Fruit fly (Drosophila melanogaster) whole organism, adult: ENCODE measurements around the gene CG4768.

Experiments
- CG33017 ChIP-seq: fragments of 200-800 bp; sonication (Bioruptor generic); optimal IDR thresholded peaks from 2 replicates; lab custom pipeline; 2018; ENCODE audit warnings: missing biosample characterization, mild to moderate bottlenecking, missing genetic modification characterization, moderate library complexity
- CG5204 ChIP-seq: fragments of 200-800 bp; sonication (Bioruptor generic); optimal IDR thresholded peaks from 2 replicates; lab custom pipeline; 2016; ENCODE audit warnings: missing biosample characterization, missing genetic modification characterization
- CG7101 ChIP-seq: fragments of 200-800 bp; sonication (Bioruptor generic); optimal IDR thresholded peaks from 2 replicates; lab custom pipeline; 2018; ENCODE audit warnings: missing biosample characterization, mild to moderate bottlenecking, missing genetic modification characterization, moderate library complexity
- Clk ChIP-seq: fragments of 200-800 bp; sonication (Bioruptor generic); optimal IDR thresholded peaks from 2 replicates; lab custom pipeline; 2017; ENCODE audit warnings: missing biosample characterization, missing genetic modification characterization
- Hr96 ChIP-seq: fragments of 200-800 bp; sonication (Bioruptor generic); optimal IDR thresholded peaks from 2 replicates; lab custom pipeline; 2016; ENCODE audit warnings: missing biosample characterization, missing genetic modification characterization
- cic ChIP-seq: fragments of 200-800 bp; sonication (Bioruptor generic); optimal IDR thresholded peaks from 2 replicates; lab custom pipeline; 2017; ENCODE audit warnings: missing biosample characterization, mild to moderate bottlenecking, missing genetic modification characterization, moderate library complexity
- kay ChIP-seq: fragments of 200-800 bp; sonication (Bioruptor generic); peaks from one replicate; lab custom pipeline; 2016; ENCODE audit warnings: missing biosample characterization, missing genetic modification characterization, borderline replicate concordance
- pad ChIP-seq: fragments of 200-800 bp; sonication (Bioruptor generic); optimal IDR thresholded peaks from 3 replicates; lab custom pipeline; 2017; ENCODE audit warnings: missing biosample characterization, missing genetic modification characterization, mild to moderate bottlenecking, moderate library complexity, missing genetic modification reagents
- tj ChIP-seq: fragments of 200-800 bp; sonication (Bioruptor generic); optimal IDR thresholded peaks from 3 replicates; lab custom pipeline; 2017; ENCODE audit warnings: missing biosample characterization, mild to moderate bottlenecking, missing genetic modification characterization, moderate library complexity

DNA sequence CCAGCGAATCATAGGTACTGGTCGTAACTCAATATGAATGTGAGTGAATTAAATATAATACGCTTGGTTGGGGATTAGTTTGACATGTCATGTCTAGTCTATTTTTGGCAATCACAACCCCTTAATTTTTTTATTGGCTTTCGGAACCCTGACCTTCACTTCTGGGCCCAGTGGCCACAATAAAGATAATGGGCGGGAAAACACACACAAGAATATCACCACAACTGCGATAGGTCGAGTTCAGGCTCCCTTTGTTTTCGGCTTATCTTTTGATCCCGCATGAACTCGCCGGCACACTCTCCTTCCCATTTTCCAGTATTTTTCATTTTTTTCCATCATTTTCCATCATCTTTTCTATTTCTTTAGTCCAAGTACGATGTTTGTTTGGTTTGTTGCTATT, 26.3 kb downstream of the CG4768 start:
- no peak for TF ChIP-seq pad (GFP tag; lab: Kevin White, UChicago)
- no peak for TF ChIP-seq CG33017 (tag; lab: Kevin White, UChicago)
- TF ChIP-seq Clk (GFP tag; lab: Kevin White, UChicago): no peak
- TF ChIP-seq CG7101 (tag; lab: Kevin White, UChicago): no peak
- no peak for TF ChIP-seq kay (GFP tag; lab: Kevin White, UChicago)
- TF ChIP-seq tj: no peak
- TF ChIP-seq Hr96 (GFP tag; lab: Kevin White, UChicago): no peak
- no peak for TF ChIP-seq CG5204 (GFP tag; lab: Kevin White, UChicago)
- no peak for TF ChIP-seq cic (GFP tag; lab: Kevin White, UChicago)
